Worm (Caenorhabditis elegans) whole organism, L4 larva: ENCODE data around the gene ani-2.

ENCODE experiments used
- F44E2.7 ChIP-seq: fragments of 200-800 bp; sonication (Bioruptor generic); IDR thresholded peaks from 2 replicates; pipeline ENCODE4 v2.1.2; 2022; ENCODE audit warnings: missing genetic modification characterization, missing compliant biosample characterization
- F49E8.2 ChIP-seq: sonication (generic microtip); optimal IDR thresholded peaks from 2 replicates; lab custom pipeline; 2016; ENCODE audit warnings: missing compliant biosample characterization, mild to moderate bottlenecking, missing genetic modification characterization, borderline replicate concordance
- R02D3.7 ChIP-seq: fragments of 150-350 bp; sonication (generic microtip); optimal IDR thresholded peaks from 3 replicates; lab custom pipeline; 2014; ENCODE audit warnings: missing biosample characterization, missing genetic modification characterization
- T20F7.1 ChIP-seq: fragments of 200-800 bp; sonication (Bioruptor generic); optimal IDR thresholded peaks from 2 replicates; lab custom pipeline; 2018; ENCODE audit warnings: mild to moderate bottlenecking, missing genetic modification characterization, missing compliant biosample characterization
- Y5F2A.4 ChIP-seq: fragments of 200-800 bp; sonication (Bioruptor generic); optimal IDR thresholded peaks from 2 replicates; lab custom pipeline; 2018; ENCODE audit warnings: mild to moderate bottlenecking, missing genetic modification characterization, missing compliant biosample characterization
- ZK337.2 ChIP-seq: fragments of 200-800 bp; sonication (Bioruptor generic); IDR thresholded peaks from 2 replicates; pipeline ENCODE4 v1.3.6; 2022; ENCODE audit warnings: missing genetic modification reagents, missing genetic modification characterization, missing compliant biosample characterization
- arid-1 ChIP-seq: fragments of 200-800 bp; sonication (Bioruptor generic); conservative IDR thresholded peaks from 2 replicates; pipeline ENCODE4 v1.3.6; 2022; ENCODE audit warnings: missing genetic modification reagents, missing genetic modification characterization, missing compliant biosample characterization
- attf-4 ChIP-seq: sonication (generic microtip); optimal IDR thresholded peaks from 3 replicates; lab custom pipeline; 2017; ENCODE audit warnings: missing biosample characterization, missing genetic modification characterization
- daf-16 ChIP-seq, 3 experiments: sonication (generic microtip); optimal IDR thresholded peaks; 2 replicates each; lab custom pipeline; 2016 to 2017; ENCODE audit warnings: missing genetic modification characterization in 3 of 3, missing genetic modification reagents in 3 of 3, mild to moderate bottlenecking in 2 of 3, missing compliant biosample characterization in 2 of 3, missing biosample characterization in 1 of 3, moderate library complexity in 1 of 3
- daf-19 ChIP-seq: fragments of 200-800 bp; sonication (Bioruptor generic); conservative IDR thresholded peaks from 2 replicates; pipeline ENCODE4 v1.3.6; 2022; ENCODE audit warnings: missing genetic modification characterization, missing compliant biosample characterization
- dmd-8 ChIP-seq: fragments of 200-800 bp; sonication (Bioruptor generic); IDR thresholded peaks from 2 replicates; pipeline ENCODE4 v1.3.6; 2022; ENCODE audit warnings: missing genetic modification characterization, missing compliant biosample characterization
- dpl-1 ChIP-seq: fragments of 150-350 bp; optimal IDR thresholded peaks from 2 replicates; lab custom pipeline; 2014; ENCODE audit warnings: missing biosample characterization, missing genetic modification reagents, missing genetic modification characterization
- duxl-1 ChIP-seq: sonication (generic microtip); optimal IDR thresholded peaks from 2 replicates; lab custom pipeline; 2016; ENCODE audit warnings: mild to moderate bottlenecking, missing genetic modification characterization, moderate library complexity, missing compliant biosample characterization; ENCODE audit not compliant: poor library complexity
- dve-1 ChIP-seq: sonication (generic microtip); optimal IDR thresholded peaks from 2 replicates; lab custom pipeline; 2017; ENCODE audit warnings: antibody characterized with exemption, mild to moderate bottlenecking, missing genetic modification characterization, missing compliant biosample characterization; ENCODE audit not compliant: insufficient read depth
- egl-43 ChIP-seq: fragments of 200-800 bp; sonication (Bioruptor generic); IDR thresholded peaks from 2 replicates; pipeline ENCODE4 v1.3.6; 2022; ENCODE audit warnings: missing genetic modification reagents, missing genetic modification characterization, missing compliant biosample characterization
- hif-1 ChIP-seq, 2 experiments: sonication (generic microtip); optimal IDR thresholded peaks; 2 replicates each; lab custom pipeline; 2016 to 2017; ENCODE audit warnings: missing compliant biosample characterization in 2 of 2, missing genetic modification characterization in 2 of 2, missing genetic modification reagents in 2 of 2, missing genotype in 2 of 2, mild to moderate bottlenecking in 1 of 2
- hlh-11 ChIP-seq: fragments of 200-800 bp; sonication (Bioruptor generic); optimal IDR thresholded peaks from 2 replicates; lab custom pipeline; 2018; ENCODE audit warnings: mild to moderate bottlenecking, missing genetic modification characterization, missing compliant biosample characterization
- hlh-30 ChIP-seq: sonication (generic microtip); optimal IDR thresholded peaks from 2 replicates; lab custom pipeline; 2017; ENCODE audit warnings: antibody characterized with exemption, mild to moderate bottlenecking, missing genetic modification characterization, missing compliant biosample characterization; ENCODE audit not compliant: insufficient read depth
- jun-1 ChIP-seq: fragments of 150-350 bp; optimal IDR thresholded peaks from 2 replicates; lab custom pipeline; 2014; ENCODE audit warnings: missing biosample characterization, missing genetic modification reagents, missing genetic modification characterization
- lim-7 ChIP-seq: fragments of 200-800 bp; sonication (Bioruptor generic); IDR thresholded peaks from 2 replicates; pipeline ENCODE4 v1.3.6; 2022; ENCODE audit warnings: missing genetic modification characterization, missing compliant biosample characterization
- lin-1 ChIP-seq: fragments of 200-800 bp; sonication (Bioruptor generic); IDR thresholded peaks from 2 replicates; pipeline ENCODE4 v1.3.6; 2022; ENCODE audit warnings: missing genetic modification reagents, missing genetic modification characterization, missing compliant biosample characterization
- lin-29 ChIP-seq: fragments of 200-800 bp; sonication (Bioruptor generic); IDR thresholded peaks from 2 replicates; pipeline ENCODE4 v1.3.6; 2022; ENCODE audit warnings: missing genetic modification reagents, missing genetic modification characterization, missing compliant biosample characterization
- lin-38 ChIP-seq: fragments of 200-800 bp; sonication (Bioruptor generic); IDR thresholded peaks from 2 replicates; pipeline ENCODE4 v1.3.6; 2022; ENCODE audit warnings: missing genetic modification reagents, missing genetic modification characterization, missing compliant biosample characterization
- lin-39 ChIP-seq: fragments of 150-350 bp; optimal IDR thresholded peaks from 2 replicates; lab custom pipeline; 2014; ENCODE audit warnings: missing biosample characterization, missing genetic modification reagents, missing genetic modification characterization
- lsy-2 ChIP-seq, 2 experiments: fragments of 150-350 bp in 1 of 2; sonication (generic microtip) in 1 of 2; optimal IDR thresholded peaks; 2 replicates each; lab custom pipeline; 2014 to 2017; ENCODE audit warnings: missing biosample characterization in 2 of 2, missing genetic modification characterization in 2 of 2
- madf-5 ChIP-seq, 2 experiments: fragments of 200-800 bp; sonication (Bioruptor generic); IDR thresholded peaks; 2 replicates each; pipeline ENCODE4 v1.3.6; 2022; ENCODE audit warnings: missing compliant biosample characterization in 2 of 2, missing genetic modification characterization in 2 of 2
- mep-1 ChIP-seq: fragments of 150-350 bp; sonication (generic microtip); optimal IDR thresholded peaks from 3 replicates; lab custom pipeline; 2014; ENCODE audit warnings: missing biosample characterization, missing genetic modification characterization
- mes-2 ChIP-seq: sonication (generic microtip); optimal IDR thresholded peaks from 2 replicates; lab custom pipeline; 2016; ENCODE audit warnings: missing genotype, mild to moderate bottlenecking, missing genetic modification characterization, missing compliant biosample characterization; ENCODE audit not compliant: poor library complexity, severe bottlenecking
- mxl-2 ChIP-seq: fragments of 200-800 bp; sonication (Bioruptor generic); conservative IDR thresholded peaks from 2 replicates; pipeline ENCODE4 v1.3.6; 2022; ENCODE audit warnings: missing genetic modification reagents, missing genetic modification characterization, missing compliant biosample characterization
- nhr-28 ChIP-seq: fragments of 150-350 bp; optimal IDR thresholded peaks from 2 replicates; lab custom pipeline; 2014; ENCODE audit warnings: missing biosample characterization, missing genetic modification characterization
- nhr-48 ChIP-seq: sonication (generic microtip); optimal IDR thresholded peaks from 2 replicates; lab custom pipeline; 2016; ENCODE audit warnings: mild to moderate bottlenecking, missing genetic modification characterization, missing compliant biosample characterization
- nhr-77 ChIP-seq: fragments of 150-350 bp; optimal IDR thresholded peaks from 2 replicates; lab custom pipeline; 2014; ENCODE audit warnings: missing biosample characterization, missing genetic modification characterization
- pha-4 ChIP-seq, 2 experiments: fragments of 150-350 bp in 1 of 2; fragments of 200-800 bp in 1 of 2; sonication (Bioruptor generic) in 1 of 2; IDR thresholded peaks in 1 of 2; optimal IDR thresholded peaks in 1 of 2; 2 replicates each; pipeline versions ENCODE4 v1.3.6 to Lab custom; 2014 to 2022; ENCODE audit warnings: missing genetic modification characterization in 2 of 2, missing genetic modification reagents in 2 of 2, missing biosample characterization in 1 of 2, missing compliant biosample characterization in 1 of 2
- php-3 ChIP-seq: fragments of 200-800 bp; sonication (Bioruptor generic); IDR thresholded peaks from 2 replicates; pipeline ENCODE4 v1.3.6; 2022; ENCODE audit warnings: missing genetic modification reagents, missing genetic modification characterization, missing compliant biosample characterization
- skn-1 ChIP-seq: fragments of 150-350 bp; optimal IDR thresholded peaks from 2 replicates; lab custom pipeline; 2014; ENCODE audit warnings: missing biosample characterization, missing genetic modification characterization
- snpc-1.2 ChIP-seq: fragments of 200-800 bp; sonication (Bioruptor generic); IDR thresholded peaks from 2 replicates; pipeline ENCODE4 v1.3.6; 2022; ENCODE audit warnings: missing genetic modification reagents, missing genetic modification characterization, missing compliant biosample characterization
- unc-62 ChIP-seq, 3 experiments: fragments of 150-350 bp in 1 of 3; sonication (generic microtip); optimal IDR thresholded peaks in 2 of 3; peaks in 1 of 3; 1 replicate in 1 of 3; 2 replicates in 2 of 3; lab custom pipeline; 2014 to 2017; ENCODE audit warnings: missing biosample characterization in 3 of 3, missing genetic modification characterization in 3 of 3, missing genetic modification reagents in 3 of 3, missing genotype in 1 of 3
- zfp-2 ChIP-seq: sonication (generic microtip); optimal IDR thresholded peaks from 2 replicates; lab custom pipeline; 2016; ENCODE audit warnings: mild to moderate bottlenecking, missing genetic modification characterization, missing compliant biosample characterization
- ztf-11 ChIP-seq: fragments of 150-350 bp; optimal IDR thresholded peaks from 2 replicates; lab custom pipeline; 2014; ENCODE audit warnings: missing biosample characterization, missing genetic modification characterization

ani-2 gene

DNA sequence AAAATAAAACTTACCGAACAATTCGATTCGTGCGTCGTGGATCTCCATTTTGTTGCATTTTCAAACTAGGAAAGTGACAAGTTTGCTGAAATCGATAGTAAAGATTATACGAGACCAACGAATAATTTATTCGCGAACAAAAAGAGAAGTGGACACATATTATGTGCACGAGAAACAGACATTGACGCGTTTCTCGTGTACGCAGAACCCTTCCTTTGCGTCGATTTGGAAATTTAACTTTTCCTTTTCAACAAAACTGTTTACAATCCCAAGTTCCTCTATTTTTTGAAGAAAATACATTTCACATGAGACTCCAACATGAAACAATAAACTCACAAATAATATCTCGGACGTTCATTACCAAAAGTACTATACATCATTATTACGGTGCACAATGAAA lies 4.3 kb downstream of the ani-2 start, which contains the start of gene K10B2.4 (continued):
- TF ChIP-seq dpl-1 (GFP tag; lab: Kevin White, UChicago) (peak; percentile 78), hif-1 (tag; optimal IDR thresholded peaks at IDR 0.05; lab: Kevin White, UChicago) (peak in 1 of 2 experiments; percentile 8), hlh-11 (peak; percentile 55), nhr-48 (tag; lab: Kevin White, UChicago) (no peak), zfp-2 (tag; lab: Kevin White, UChicago) (no peak), daf-16 (GFP tag; optimal IDR thresholded peaks at IDR 0.05; lab: Kevin White, UChicago) (no peak), daf-16 (tag; optimal IDR thresholded peaks at IDR 0.05; lab: Kevin White, UChicago) (peak; percentile 67), mep-1 (tag; lab: Kevin White, UChicago) (peak; percentile 87), duxl-1 (tag; lab: Kevin White, UChicago) (no peak)

ce11 chrII:6358905-6359304 lies 6.3 kb downstream of the ani-2 start, which contains the start of gene C32D5.12:
TSS of gene C32D5.12 (minus strand) at chrII:6359005.
- no peak for TF ChIP-seq jun-1 (tag; lab: Kevin White, UChicago)
- peak in 1 of 2 experiments; percentile 40 for TF ChIP-seq unc-62 (GFP tag; optimal IDR thresholded peaks at IDR 0.05 in 1 of 2; lab: Kevin White, UChicago)
- TF ChIP-seq unc-62 (tag; optimal IDR thresholded peaks at IDR 0.05; lab: Kevin White, UChicago), result no peak

- TF ChIP-seq lim-7 (GFP tag; lab: Robert Waterston, UW), result peak; percentile 77
- peak; percentile 38 for TF ChIP-seq Y5F2A.4 (GFP tag; lab: Kevin White, UChicago)
- TF ChIP-seq mxl-2, result no peak
- TF ChIP-seq hif-1 (tag; optimal IDR thresholded peaks at IDR 0.05; lab: Kevin White, UChicago), result no peak
- TF ChIP-seq lin-29 (GFP tag; lab: Robert Waterston, UW), result no peak
- no peak for TF ChIP-seq R02D3.7 (tag; lab: Kevin White, UChicago)
- peak; percentile 60 for TF ChIP-seq lin-38 (GFP tag; lab: Robert Waterston, UW)
- TF ChIP-seq snpc-1.2 (GFP tag; lab: Robert Waterston, UW), result 0 out of 2 replicates have a peak, but pooled peaks have one; percentile 20
- TF ChIP-seq daf-19, result 0 out of 2 replicates have a peak, but pooled peaks have one; percentile 62
- peak; percentile 57; the same call in 1 of the 2 replicates for TF ChIP-seq dmd-8 (GFP tag; lab: Robert Waterston, UW)
- peak; percentile 14 for TF ChIP-seq F49E8.2
- TF ChIP-seq F44E2.7, result peak; percentile 51; the same call in 1 of the 2 replicates
- TF ChIP-seq arid-1 (GFP tag; lab: Robert Waterston, UW), result peak; percentile 86
- TF ChIP-seq madf-5 (GFP tag; IDR thresholded peaks at IDR 0.05; lab: Robert Waterston, UW), result peak in 1 of 2 experiments; percentile 78; a peak in 2 of 4 replicates
- no peak for TF ChIP-seq zfp-2 (tag; lab: Kevin White, UChicago)
- TF ChIP-seq nhr-28 (tag; lab: Kevin White, UChicago), result no peak
- TF ChIP-seq pha-4 (GFP tag; IDR thresholded peaks at IDR 0.05; lab: Robert Waterston, UW), result peak; percentile 73; the same call in 1 of the 2 replicates
- no peak for TF ChIP-seq pha-4 (tag; optimal IDR thresholded peaks at IDR 0.05; lab: Kevin White, UChicago)
Observed at ce11 chrII:6358232-6358631, 6.9 kb downstream of the ani-2 start.

ce11 chrII:6355396-6356346 lies 9.5 kb downstream of the ani-2 start, which contains the start of gene C32D5.11:
TSS of gene C32D5.11 (minus strand) at chrII:6355446.
- TF ChIP-seq attf-4 (tag; lab: Kevin White, UChicago) (no peak), zfp-2 (tag; lab: Kevin White, UChicago) (no peak), ZK337.2 (0 out of 2 replicates have a peak, but pooled peaks have one; percentile 8), T20F7.1 (peak; percentile 44), lin-1 (GFP tag; lab: Robert Waterston, UW) (no peak), dpl-1 (GFP tag; lab: Kevin White, UChicago) (peak; percentile 67), nhr-77 (tag; lab: Kevin White, UChicago) (peak; percentile 30), lin-38 (GFP tag; lab: Robert Waterston, UW) (peak; percentile 65), madf-5 (GFP tag; IDR thresholded peaks at IDR 0.05; lab: Robert Waterston, UW) (no peak), dve-1 (peak; percentile 61), hlh-30 (tag; lab: Kevin White, UChicago) (peak; percentile 82), mes-2 (tag; lab: Kevin White, UChicago) (peak; percentile 88), php-3 (GFP tag; lab: Robert Waterston, UW) (no peak), lin-39 (tag; lab: Kevin White, UChicago) (no peak), snpc-1.2 (GFP tag; lab: Robert Waterston, UW) (no peak), lsy-2 (tag; optimal IDR thresholded peaks at IDR 0.05; lab: Kevin White, UChicago) (peak in 1 of 2 experiments; percentile 87), ztf-11 (tag; lab: Kevin White, UChicago) (no peak), skn-1 (no peak), egl-43 (GFP tag; lab: Robert Waterston, UW) (no peak)
